Worm (Caenorhabditis elegans): ENCODE results near the gene rnp-5.

ce11 chrIII:811544-811943 is 42.2 kb downstream of the rnp-5 start, which contains the start of gene daf-7:
- TF ChIP-seq T22C8.4 (GFP tag; IDR thresholded peaks at IDR 0.05) (no peak), flt-1 (GFP tag; IDR thresholded peaks at IDR 0.05) (no peak), ref-1 (GFP tag; conservative IDR thresholded peaks at IDR 0.05) (no peak), ztf-23 (GFP tag; IDR thresholded peaks at IDR 0.05) (no peak), tab-1 (GFP tag; IDR thresholded peaks at IDR 0.05) (no peak)
